Worm (Caenorhabditis elegans) whole organism, L4 larva: ENCODE data around the gene unc-36.

Experiments
- D1046.2 ChIP-seq: fragments of 200-800 bp; sonication (Bioruptor generic); IDR thresholded peaks from 2 replicates; pipeline ENCODE4 v1.3.6; 2022; ENCODE audit warnings: missing genetic modification characterization, missing compliant biosample characterization
- ZK546.5 ChIP-seq, 2 experiments: sonication (generic microtip); optimal IDR thresholded peaks; 2 replicates each; lab custom pipeline; 2017; ENCODE audit warnings: missing biosample characterization in 2 of 2, missing genetic modification characterization in 2 of 2
- attf-4 ChIP-seq: sonication (generic microtip); optimal IDR thresholded peaks from 3 replicates; lab custom pipeline; 2017; ENCODE audit warnings: missing biosample characterization, missing genetic modification characterization
- ceh-44 ChIP-seq: fragments of 200-800 bp; sonication (Bioruptor generic); IDR thresholded peaks from 2 replicates; pipeline ENCODE4 v1.3.6; 2022; ENCODE audit warnings: missing genetic modification reagents, missing genetic modification characterization, missing compliant biosample characterization
- egl-27 ChIP-seq: sonication (generic microtip); optimal IDR thresholded peaks from 3 replicates; lab custom pipeline; 2017; ENCODE audit warnings: missing biosample characterization, missing genetic modification reagents, missing genetic modification characterization
- hlh-30 ChIP-seq: sonication (generic microtip); optimal IDR thresholded peaks from 2 replicates; lab custom pipeline; 2017; ENCODE audit warnings: antibody characterized with exemption, mild to moderate bottlenecking, missing genetic modification characterization, missing compliant biosample characterization; ENCODE audit not compliant: insufficient read depth
- madf-9 ChIP-seq: fragments of 200-800 bp; sonication (Bioruptor generic); conservative IDR thresholded peaks from 2 replicates; pipeline ENCODE4 v1.3.6; 2022; ENCODE audit warnings: missing genetic modification reagents, missing genetic modification characterization, missing compliant biosample characterization
- nhr-28 ChIP-seq: fragments of 150-350 bp; optimal IDR thresholded peaks from 2 replicates; lab custom pipeline; 2014; ENCODE audit warnings: missing biosample characterization, missing genetic modification characterization
- pqm-1 ChIP-seq: sonication (generic microtip); optimal IDR thresholded peaks from 2 replicates; lab custom pipeline; 2017; ENCODE audit warnings: missing biosample characterization, missing genetic modification characterization
- set-16 ChIP-seq: fragments of 200-800 bp; sonication (Bioruptor generic); IDR thresholded peaks from 2 replicates; pipeline ENCODE4 v1.3.6; 2022; ENCODE audit warnings: missing genetic modification reagents, missing genetic modification characterization, missing compliant biosample characterization
- unc-130 ChIP-seq: sonication (generic microtip); optimal IDR thresholded peaks from 2 replicates; lab custom pipeline; 2016; ENCODE audit warnings: missing genetic modification reagents, missing genetic modification characterization, missing compliant biosample characterization
- unc-62 ChIP-seq, 3 experiments: fragments of 150-350 bp in 1 of 3; sonication (generic microtip); optimal IDR thresholded peaks in 2 of 3; peaks in 1 of 3; 1 replicate in 1 of 3; 2 replicates in 2 of 3; lab custom pipeline; 2014 to 2017; ENCODE audit warnings: missing biosample characterization in 3 of 3, missing genetic modification characterization in 3 of 3, missing genetic modification reagents in 3 of 3, missing genotype in 1 of 3

DNA sequence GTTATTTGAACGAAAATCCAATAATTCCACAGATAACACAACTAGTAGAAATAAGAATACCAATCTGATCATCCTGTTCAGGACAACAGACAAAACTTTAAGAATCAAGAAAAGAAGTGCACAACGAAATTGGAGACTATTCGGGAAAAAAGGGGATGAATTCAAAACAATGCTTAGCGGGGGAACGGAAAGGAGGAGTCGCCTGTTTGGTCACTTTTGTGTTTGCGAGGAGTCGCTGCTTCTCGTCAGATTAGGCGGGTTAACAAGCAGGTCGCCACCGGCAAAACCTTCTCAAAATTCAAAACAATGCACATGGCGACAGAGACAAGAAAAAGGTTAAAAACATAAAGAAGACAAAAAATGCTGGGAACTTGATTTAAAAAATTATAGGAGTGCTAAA, 8.8 kb upstream of the unc-36 start, which contains the start of gene C30A5.10:
- TF ChIP-seq nhr-28, result no peak
- TF ChIP-seq ceh-44 (GFP tag; lab: Robert Waterston, UW), result no peak
- no peak for TF ChIP-seq madf-9 (GFP tag; lab: Robert Waterston, UW)
- TF ChIP-seq D1046.2, result no peak
- no peak for TF ChIP-seq set-16 (GFP tag; lab: Robert Waterston, UW)
- TF ChIP-seq pqm-1, result no peak
- no peak for TF ChIP-seq egl-27 (tag; lab: Kevin White, UChicago)
- no peak for TF ChIP-seq hlh-30 (tag; lab: Kevin White, UChicago)
- peak in 1 of 2 experiments; percentile 16 for TF ChIP-seq unc-62 (GFP tag; optimal IDR thresholded peaks at IDR 0.05 in 1 of 2; lab: Kevin White, UChicago)
- TF ChIP-seq unc-62 (tag; optimal IDR thresholded peaks at IDR 0.05; lab: Kevin White, UChicago), result no peak
- TF ChIP-seq unc-130 (GFP tag; lab: Kevin White, UChicago), result no peak
- no peak for TF ChIP-seq ZK546.5 (tag; optimal IDR thresholded peaks at IDR 0.05; lab: Kevin White, UChicago)
- TF ChIP-seq attf-4 (tag; lab: Kevin White, UChicago), result no peak
